Fruit fly (Drosophila melanogaster) whole organism, embryonic: ENCODE results near the gene mAChR-C.

ENCODE experiments used
- Atf-2 ChIP-seq: fragments of 200-800 bp; sonication (Bioruptor generic); optimal IDR thresholded peaks from 2 replicates; lab custom pipeline; 2016; ENCODE audit warnings: missing biosample characterization, missing genetic modification characterization
- Atf6 ChIP-seq: fragments of 200-800 bp; sonication (Bioruptor generic); IDR thresholded peaks from 2 replicates; pipeline ENCODE4 v1.3.6; 2022; ENCODE audit warnings: missing biosample characterization, missing genetic modification characterization
- CG12219 ChIP-seq: fragments of 200-800 bp; sonication (Bioruptor generic); optimal IDR thresholded peaks from 3 replicates; lab custom pipeline; 2018; ENCODE audit warnings: missing biosample characterization, mild to moderate bottlenecking, missing genetic modification characterization
- CG12236 ChIP-seq: fragments of 200-800 bp; sonication (Bioruptor generic); optimal IDR thresholded peaks from 2 replicates; lab custom pipeline; 2016; ENCODE audit warnings: missing biosample characterization, missing genetic modification characterization
- CG13287 ChIP-seq: fragments of 200-800 bp; sonication (Bioruptor generic); IDR thresholded peaks from 2 replicates; pipeline ENCODE4 v1.3.6; 2022; ENCODE audit warnings: missing biosample characterization, missing genetic modification characterization; ENCODE audit not compliant: partially characterized antibody
- CG1602 ChIP-seq: fragments of 200-800 bp; sonication (Bioruptor generic); optimal IDR thresholded peaks from 3 replicates; lab custom pipeline; 2016; ENCODE audit warnings: missing biosample characterization, missing genetic modification characterization
- CG17186 ChIP-seq: fragments of 200-800 bp; sonication (Bioruptor generic); optimal IDR thresholded peaks from 3 replicates; lab custom pipeline; 2017; ENCODE audit warnings: missing biosample characterization, missing genetic modification reagents, missing genetic modification characterization
- CG17328 ChIP-seq: fragments of 200-800 bp; sonication (Bioruptor generic); IDR thresholded peaks from 2 replicates; pipeline ENCODE4 v1.3.6; 2022; ENCODE audit warnings: missing biosample characterization, missing genetic modification characterization
- CG17829 ChIP-seq: fragments of 200-800 bp; optimal IDR thresholded peaks from 2 replicates; lab custom pipeline; 2019; ENCODE audit warnings: missing biosample characterization, mild to moderate bottlenecking, missing genetic modification characterization, moderate library complexity
- CG18011 ChIP-seq: fragments of 200-800 bp; sonication (Bioruptor generic); optimal IDR thresholded peaks from 2 replicates; lab custom pipeline; 2017; ENCODE audit warnings: missing biosample characterization, missing genetic modification characterization, mild to moderate bottlenecking, moderate library complexity, missing genotype
- CG1832 ChIP-seq: fragments of 200-800 bp; sonication (Bioruptor generic); optimal IDR thresholded peaks from 2 replicates; lab custom pipeline; 2017; ENCODE audit warnings: missing biosample characterization, mild to moderate bottlenecking, missing genetic modification characterization, inconsistent platforms
- CG18599 ChIP-seq: fragments of 200-800 bp; sonication (Bioruptor generic); optimal IDR thresholded peaks from 3 replicates; lab custom pipeline; 2017; ENCODE audit warnings: missing biosample characterization, missing genetic modification characterization, mild to moderate bottlenecking, moderate library complexity, missing genetic modification reagents
- CG2712 ChIP-seq: fragments of 200-800 bp; optimal IDR thresholded peaks from 3 replicates; lab custom pipeline; 2019; ENCODE audit warnings: missing biosample characterization, mild to moderate bottlenecking, missing genetic modification characterization, moderate library complexity
- CG3407 ChIP-seq: fragments of 200-800 bp; sonication (Bioruptor generic); optimal IDR thresholded peaks from 2 replicates; lab custom pipeline; 2018; ENCODE audit warnings: missing biosample characterization, mild to moderate bottlenecking, missing genetic modification characterization
- CG42726 ChIP-seq: fragments of 200-800 bp; sonication (Bioruptor generic); IDR thresholded peaks from 2 replicates; pipeline ENCODE4 v1.3.6; 2022; ENCODE audit warnings: missing biosample characterization, missing genetic modification characterization; ENCODE audit not compliant: partially characterized antibody
- CG6654 ChIP-seq: fragments of 200-800 bp; sonication (Bioruptor generic); optimal IDR thresholded peaks from 2 replicates; lab custom pipeline; 2017; ENCODE audit warnings: missing biosample characterization, mild to moderate bottlenecking, missing genetic modification characterization
- CG7963 ChIP-seq: fragments of 200-800 bp; sonication (Bioruptor generic); IDR thresholded peaks from 3 replicates; pipeline ENCODE4 v1.3.6; 2022; ENCODE audit warnings: missing biosample characterization, missing genetic modification characterization; ENCODE audit not compliant: partially characterized antibody
- CG8089 ChIP-seq: fragments of 200-800 bp; sonication (Bioruptor generic); optimal IDR thresholded peaks from 3 replicates; lab custom pipeline; 2016; ENCODE audit warnings: missing biosample characterization, missing genetic modification characterization
- CG8388 ChIP-seq: fragments of 200-800 bp; sonication (Bioruptor generic); optimal IDR thresholded peaks from 2 replicates; lab custom pipeline; 2019; ENCODE audit warnings: missing biosample characterization, mild to moderate bottlenecking, missing genetic modification characterization, moderate library complexity
- Dek ChIP-seq: fragments of 200-800 bp; sonication (Bioruptor generic); optimal IDR thresholded peaks from 3 replicates; lab custom pipeline; 2019; ENCODE audit warnings: missing biosample characterization, mild to moderate bottlenecking, missing genetic modification characterization, moderate library complexity
- Dfd ChIP-seq, 2 experiments: fragments of >200 bp; optimal IDR thresholded peaks; 2 replicates each; lab custom pipeline; 2017; ENCODE audit warnings: missing biosample characterization in 2 of 2, missing genetic modification characterization in 2 of 2
- Dref ChIP-seq: fragments of 200-800 bp; sonication (Bioruptor generic); IDR thresholded peaks from 2 replicates; pipeline ENCODE4 v1.3.6; 2022; ENCODE audit warnings: missing biosample characterization, missing genetic modification characterization
- Drgx ChIP-seq: fragments of 200-800 bp; sonication (Bioruptor generic); IDR thresholded peaks from 2 replicates; pipeline ENCODE4 v1.3.6; 2022; ENCODE audit warnings: missing biosample characterization, missing genetic modification characterization
- Elba2 ChIP-seq: fragments of 200-800 bp; sonication (Bioruptor generic); optimal IDR thresholded peaks from 3 replicates; lab custom pipeline; 2016; ENCODE audit warnings: missing biosample characterization, missing genetic modification characterization
- Ets97D ChIP-seq: fragments of 200-800 bp; sonication (Bioruptor generic); optimal IDR thresholded peaks from 3 replicates; lab custom pipeline; 2016; ENCODE audit warnings: missing biosample characterization, missing genetic modification characterization
- H2.0 ChIP-seq: fragments of 200-800 bp; sonication (Bioruptor generic); IDR thresholded peaks from 2 replicates; pipeline ENCODE4 v1.3.6; 2022; ENCODE audit warnings: missing biosample characterization, missing genetic modification characterization
- Hey ChIP-seq: fragments of 200-800 bp; sonication (Bioruptor generic); optimal IDR thresholded peaks from 3 replicates; lab custom pipeline; 2018; ENCODE audit warnings: missing biosample characterization, mild to moderate bottlenecking, missing genetic modification characterization
- Lim3 ChIP-seq: fragments of 200-800 bp; sonication (Bioruptor generic); IDR thresholded peaks from 2 replicates; pipeline ENCODE4 v1.3.6; 2022; ENCODE audit warnings: missing biosample characterization, missing genetic modification characterization
- Nf-YA ChIP-seq: fragments of 200-800 bp; sonication (Bioruptor generic); IDR thresholded peaks from 2 replicates; pipeline ENCODE4 v1.3.6; 2022; ENCODE audit warnings: missing biosample characterization, missing genetic modification characterization
- Poxn ChIP-seq: fragments of 200-800 bp; sonication (Bioruptor generic); IDR thresholded peaks from 2 replicates; pipeline ENCODE4 v1.3.6; 2022; ENCODE audit warnings: missing biosample characterization, missing genetic modification characterization
- Side ChIP-seq: fragments of 200-800 bp; sonication (Bioruptor generic); optimal IDR thresholded peaks from 2 replicates; lab custom pipeline; 2016; ENCODE audit warnings: missing biosample characterization, missing genetic modification characterization
- Sin3A ChIP-seq: fragments of >200 bp; optimal IDR thresholded peaks from 2 replicates; lab custom pipeline; 2018
- Sox100B ChIP-seq: fragments of 200-800 bp; sonication (Bioruptor generic); optimal IDR thresholded peaks from 3 replicates; lab custom pipeline; 2018; ENCODE audit warnings: missing biosample characterization, mild to moderate bottlenecking, missing genetic modification characterization
- Stat92E ChIP-seq, 3 experiments: fragments of >200 bp in 2 of 3; fragments of 200-800 bp in 1 of 3; sonication (Bioruptor generic) in 1 of 3; optimal IDR thresholded peaks; 2 replicates each; lab custom pipeline; 2017 to 2019; ENCODE audit warnings: missing biosample characterization in 3 of 3, missing genetic modification characterization in 3 of 3, mild to moderate bottlenecking in 1 of 3, moderate library complexity in 1 of 3
- TFAM ChIP-seq: fragments of 200-800 bp; sonication (Bioruptor generic); optimal IDR thresholded peaks from 2 replicates; lab custom pipeline; 2017; ENCODE audit warnings: missing biosample characterization, missing genetic modification characterization, inconsistent platforms
- ac ChIP-seq: fragments of 200-800 bp; sonication (Bioruptor generic); optimal IDR thresholded peaks from 3 replicates; lab custom pipeline; 2017; ENCODE audit warnings: missing biosample characterization, mild to moderate bottlenecking, missing genetic modification characterization
- al ChIP-seq: fragments of 200-800 bp; sonication (Bioruptor generic); IDR thresholded peaks from 2 replicates; pipeline ENCODE4 v1.3.6; 2022; ENCODE audit warnings: missing biosample characterization, missing genetic modification characterization
- caup ChIP-seq: fragments of 200-800 bp; sonication (Bioruptor generic); optimal IDR thresholded peaks from 3 replicates; lab custom pipeline; 2017; ENCODE audit warnings: missing biosample characterization, mild to moderate bottlenecking, missing genetic modification characterization, moderate library complexity; ENCODE audit not compliant: severe bottlenecking
- crc ChIP-seq: fragments of 200-800 bp; sonication (Bioruptor generic); optimal IDR thresholded peaks from 2 replicates; lab custom pipeline; 2016; ENCODE audit warnings: missing biosample characterization, missing genetic modification characterization
- disco-r ChIP-seq: fragments of 200-800 bp; sonication (Bioruptor generic); optimal IDR thresholded peaks from 2 replicates; lab custom pipeline; 2016; ENCODE audit warnings: missing biosample characterization, missing genetic modification characterization
- fd102C ChIP-seq: fragments of 200-800 bp; sonication (Bioruptor generic); optimal IDR thresholded peaks from 2 replicates; lab custom pipeline; 2018; ENCODE audit warnings: missing biosample characterization, mild to moderate bottlenecking, missing genetic modification characterization, moderate library complexity
- kni ChIP-seq: fragments of 200-800 bp; sonication (Bioruptor generic); optimal IDR thresholded peaks from 3 replicates; lab custom pipeline; 2017; ENCODE audit warnings: mild to moderate bottlenecking, missing biosample characterization, missing genetic modification reagents, missing genetic modification characterization
- p53 ChIP-seq: fragments of 200-800 bp; sonication (Bioruptor generic); optimal IDR thresholded peaks from 2 replicates; lab custom pipeline; 2016; ENCODE audit warnings: missing biosample characterization, missing genetic modification characterization
- pita ChIP-seq: fragments of 200-800 bp; sonication (Bioruptor generic); optimal IDR thresholded peaks from 2 replicates; lab custom pipeline; 2017; ENCODE audit warnings: missing biosample characterization, mild to moderate bottlenecking, missing genetic modification characterization
- rib ChIP-seq: fragments of 200-800 bp; sonication (Bioruptor generic); IDR thresholded peaks from 2 replicates; pipeline ENCODE4 v1.3.6; 2022; ENCODE audit warnings: missing biosample characterization, missing genetic modification characterization
- scrt ChIP-seq: fragments of 200-800 bp; sonication (Bioruptor generic); optimal IDR thresholded peaks from 2 replicates; lab custom pipeline; 2018; ENCODE audit warnings: missing biosample characterization, mild to moderate bottlenecking, missing genetic modification characterization, moderate library complexity
- sens-2 ChIP-seq: fragments of 200-800 bp; sonication (Bioruptor generic); IDR thresholded peaks from 2 replicates; pipeline ENCODE4 v1.3.6; 2022; ENCODE audit warnings: missing biosample characterization, missing genetic modification characterization
- slou ChIP-seq: fragments of 200-800 bp; sonication (Bioruptor generic); optimal IDR thresholded peaks from 3 replicates; lab custom pipeline; 2016; ENCODE audit warnings: missing biosample characterization, missing genetic modification characterization
- sob ChIP-seq: fragments of 200-800 bp; sonication (Bioruptor generic); IDR thresholded peaks from 2 replicates; pipeline ENCODE4 v1.3.6; 2022; ENCODE audit warnings: missing biosample characterization, missing genetic modification characterization
- tna ChIP-seq: fragments of 200-800 bp; sonication (Bioruptor generic); IDR thresholded peaks from 2 replicates; pipeline ENCODE4 v1.3.6; 2022; ENCODE audit warnings: missing biosample characterization, missing genetic modification characterization; ENCODE audit not compliant: partially characterized antibody
- tup ChIP-seq: fragments of 200-800 bp; sonication (Bioruptor generic); optimal IDR thresholded peaks from 2 replicates; lab custom pipeline; 2016; ENCODE audit warnings: missing biosample characterization, mild to moderate bottlenecking, missing genetic modification characterization, moderate library complexity

The mAChR-C gene

DNA sequence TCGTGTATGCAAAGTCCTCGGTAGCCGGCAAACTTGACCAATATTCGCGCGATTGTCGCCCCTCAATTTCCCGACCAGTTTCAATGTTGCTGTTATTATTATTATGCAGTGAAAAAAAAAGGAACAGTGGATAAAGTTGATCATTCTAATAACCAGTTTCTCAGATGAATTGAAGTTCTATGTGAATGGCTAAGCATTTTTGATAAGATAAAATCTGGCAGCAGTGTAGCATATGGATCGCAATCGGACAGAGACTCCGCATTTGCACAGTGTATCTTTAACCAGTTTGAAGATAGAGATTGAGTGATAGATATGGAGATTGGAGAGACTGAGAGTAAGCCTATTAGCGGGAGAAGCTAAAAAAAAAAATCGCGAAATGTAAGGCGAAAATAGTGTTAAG is 39.1 kb downstream of the mAChR-C start (continued):
- TF ChIP-seq Stat92E (GFP tag; optimal IDR thresholded peaks at IDR 0.05; lab: Kevin White, UChicago), result no peak
- peak; percentile 37 for TF ChIP-seq CG2712 (tag; lab: Kevin White, UChicago)
- TF ChIP-seq CG6654 (GFP tag; lab: Kevin White, UChicago), result peak; percentile 28
- peak; percentile 10 for TF ChIP-seq Ets97D (GFP tag; lab: Kevin White, UChicago)
- TF ChIP-seq Hey (tag; lab: Kevin White, UChicago), result no peak
- no peak for TF ChIP-seq CG7963 (GFP tag; lab: Robert Waterston, UW)
- TF ChIP-seq CG18599 (GFP tag; lab: Kevin White, UChicago), result peak; percentile 76
- peak; percentile 65 for TF ChIP-seq rib (GFP tag; lab: Robert Waterston, UW)
- TF ChIP-seq CG42726 (GFP tag; lab: Robert Waterston, UW), result no peak
- no peak for TF ChIP-seq tna (GFP tag; lab: Robert Waterston, UW)
- TF ChIP-seq CG18011 (GFP tag; lab: Kevin White, UChicago), result peak; percentile 22
- peak; percentile 40 for TF ChIP-seq Atf-2 (GFP tag; lab: Kevin White, UChicago)
- TF ChIP-seq Lim3 (GFP tag; lab: Robert Waterston, UW), result peak; percentile 47; the same call in 1 of the 2 replicates
- TF ChIP-seq TFAM, result no peak
- TF ChIP-seq scrt, result peak; percentile 66
- peak; percentile 90 for TF ChIP-seq Drgx (GFP tag; lab: Robert Waterston, UW)
- TF ChIP-seq Atf6 (GFP tag; lab: Robert Waterston, UW), result peak; percentile 70
- peak; percentile 55 for TF ChIP-seq CG8388 (GFP tag; lab: Kevin White, UChicago)
- no peak for TF ChIP-seq pita (GFP tag; lab: Kevin White, UChicago)
- TF ChIP-seq caup, result peak; percentile 70
- TF ChIP-seq sob, result peak; percentile 77
- peak; percentile 71 for TF ChIP-seq Dek (tag; lab: Kevin White, UChicago)
- peak; percentile 68 for TF ChIP-seq CG17328 (GFP tag; lab: Robert Waterston, UW)
- no peak for TF ChIP-seq Sin3A
- no peak for TF ChIP-seq Elba2 (GFP tag; lab: Kevin White, UChicago)
- TF ChIP-seq slou (GFP tag; lab: Kevin White, UChicago), result peak; percentile 22
- TF ChIP-seq CG1832, result no peak
- TF ChIP-seq disco-r (GFP tag; lab: Kevin White, UChicago), result peak; percentile 45
- TF ChIP-seq kni (GFP tag; lab: Kevin White, UChicago), result no peak
- TF ChIP-seq p53 (GFP tag; lab: Kevin White, UChicago), result no peak
- TF ChIP-seq Poxn, result no peak
- peak; percentile 74 for TF ChIP-seq Side (GFP tag; lab: Kevin White, UChicago)
- peak; percentile 83 for TF ChIP-seq al (GFP tag; lab: Robert Waterston, UW)
- TF ChIP-seq Sox100B (GFP tag; lab: Kevin White, UChicago), result peak; percentile 23
- TF ChIP-seq tup, result peak; percentile 5
- no peak for TF ChIP-seq CG17829 (tag; lab: Kevin White, UChicago)
- TF ChIP-seq Dref (GFP tag; lab: Robert Waterston, UW), result no peak
- TF ChIP-seq CG3407 (GFP tag; lab: Kevin White, UChicago), result no peak
- TF ChIP-seq CG13287 (GFP tag; lab: Robert Waterston, UW), result no peak
- peak; percentile 43 for TF ChIP-seq crc (GFP tag; lab: Kevin White, UChicago)
- peak; percentile 78 for TF ChIP-seq H2.0 (GFP tag; lab: Robert Waterston, UW)
- no peak for TF ChIP-seq CG17186 (GFP tag; lab: Kevin White, UChicago)
- no peak for TF ChIP-seq Dfd (GFP tag; optimal IDR thresholded peaks at IDR 0.05; lab: Kevin White, UChicago)
- TF ChIP-seq CG1602, result peak; percentile 25
- no peak for TF ChIP-seq CG12236 (GFP tag; lab: Kevin White, UChicago)
- peak; percentile 49 for TF ChIP-seq CG8089
- 0 out of 2 replicates have a peak, but pooled peaks have one; percentile 15 for TF ChIP-seq Nf-YA (GFP tag; lab: Robert Waterston, UW)
- TF ChIP-seq CG12219 (GFP tag; lab: Kevin White, UChicago), result peak; percentile 59
- no peak for TF ChIP-seq fd102C (GFP tag; lab: Kevin White, UChicago)
- peak; percentile 58; the same call in 1 of the 2 replicates for TF ChIP-seq sens-2 (GFP tag; lab: Robert Waterston, UW)
- TF ChIP-seq ac (GFP tag; lab: Kevin White, UChicago), result no peak
